Fruit fly (Drosophila melanogaster) whole organism, embryonic: ENCODE data around the gene Pdxk.
A peak's percentile ranks its signal among the peaks of the same experiment; 100 is the strongest.

ENCODE experiments used
- Abd-B ChIP-seq: fragments of 200-800 bp; sonication (Bioruptor generic); optimal IDR thresholded peaks from 2 replicates; lab custom pipeline; 2018; ENCODE audit warnings: missing biosample characterization, mild to moderate bottlenecking, missing genetic modification characterization, moderate library complexity
- Bgb ChIP-seq: fragments of 200-800 bp; sonication (Bioruptor generic); IDR thresholded peaks from 2 replicates; pipeline ENCODE4 v1.3.6; 2022; ENCODE audit warnings: missing biosample characterization, missing genetic modification characterization; ENCODE audit not compliant: partially characterized antibody
- CG12659 ChIP-seq: fragments of 200-800 bp; sonication (Bioruptor generic); optimal IDR thresholded peaks from 3 replicates; lab custom pipeline; 2017; ENCODE audit warnings: mild to moderate bottlenecking, missing biosample characterization, missing genetic modification reagents, missing genetic modification characterization
- CG15479 ChIP-seq: fragments of 200-800 bp; sonication (Bioruptor generic); optimal IDR thresholded peaks from 3 replicates; lab custom pipeline; 2019; ENCODE audit warnings: missing biosample characterization, mild to moderate bottlenecking, missing genetic modification characterization, moderate library complexity
- CG15601 ChIP-seq: fragments of 200-800 bp; sonication (Bioruptor generic); optimal IDR thresholded peaks from 3 replicates; lab custom pipeline; 2019; ENCODE audit warnings: missing biosample characterization, mild to moderate bottlenecking, missing genetic modification characterization, moderate library complexity
- CG16815 ChIP-seq: fragments of 200-800 bp; sonication (Bioruptor generic); optimal IDR thresholded peaks from 3 replicates; lab custom pipeline; 2017; ENCODE audit warnings: missing biosample characterization, mild to moderate bottlenecking, missing genetic modification characterization
- CG2129 ChIP-seq: fragments of 200-800 bp; sonication (Bioruptor generic); IDR thresholded peaks from 2 replicates; pipeline ENCODE4 v1.3.6; 2022; ENCODE audit warnings: missing biosample characterization, missing genetic modification characterization; ENCODE audit not compliant: partially characterized antibody
- CG2202 ChIP-seq: fragments of 200-800 bp; sonication (Bioruptor generic); optimal IDR thresholded peaks from 2 replicates; lab custom pipeline; 2018; ENCODE audit warnings: missing biosample characterization, mild to moderate bottlenecking, missing genetic modification characterization
- CG34224 ChIP-seq: fragments of 200-800 bp; sonication (Bioruptor generic); IDR thresholded peaks from 3 replicates; pipeline ENCODE4 v1.3.6; 2022; ENCODE audit warnings: missing biosample characterization, missing genetic modification characterization; ENCODE audit not compliant: partially characterized antibody
- CG3726 ChIP-seq: fragments of 200-800 bp; sonication (Bioruptor generic); IDR thresholded peaks from 3 replicates; pipeline ENCODE4, ENCODE4 v1.3.6; 2022; ENCODE audit warnings: missing biosample characterization, missing genetic modification characterization
- CG4424 ChIP-seq: fragments of 200-800 bp; sonication (Bioruptor generic); optimal IDR thresholded peaks from 3 replicates; lab custom pipeline; 2016; ENCODE audit warnings: missing biosample characterization, missing genetic modification characterization
- CG5953 ChIP-seq: fragments of 200-800 bp; sonication (Bioruptor generic); IDR thresholded peaks from 2 replicates; pipeline ENCODE4 v1.3.6; 2022; ENCODE audit warnings: missing biosample characterization, missing genetic modification characterization
- CG6765 ChIP-seq: fragments of 200-800 bp; sonication (Bioruptor generic); optimal IDR thresholded peaks from 3 replicates; lab custom pipeline; 2017; ENCODE audit warnings: missing biosample characterization, mild to moderate bottlenecking, missing genetic modification characterization
- CG7556 ChIP-seq: fragments of 200-800 bp; sonication (Bioruptor generic); optimal IDR thresholded peaks from 2 replicates; lab custom pipeline; 2017; ENCODE audit warnings: missing biosample characterization, mild to moderate bottlenecking, missing genetic modification characterization
- CG7963 ChIP-seq: fragments of 200-800 bp; sonication (Bioruptor generic); IDR thresholded peaks from 3 replicates; pipeline ENCODE4 v1.3.6; 2022; ENCODE audit warnings: missing biosample characterization, missing genetic modification characterization; ENCODE audit not compliant: partially characterized antibody
- CG8089 ChIP-seq: fragments of 200-800 bp; sonication (Bioruptor generic); optimal IDR thresholded peaks from 3 replicates; lab custom pipeline; 2016; ENCODE audit warnings: missing biosample characterization, missing genetic modification characterization
- CG8924 ChIP-seq: fragments of 200-800 bp; optimal IDR thresholded peaks from 3 replicates; lab custom pipeline; 2019; ENCODE audit warnings: missing biosample characterization, mild to moderate bottlenecking, missing genetic modification characterization, moderate library complexity
- CG9609 ChIP-seq: fragments of 200-800 bp; sonication (Bioruptor generic); optimal IDR thresholded peaks from 3 replicates; lab custom pipeline; 2016; ENCODE audit warnings: missing biosample characterization, missing genetic modification characterization
- CkIIα-i1 ChIP-seq: fragments of 200-800 bp; sonication (Bioruptor generic); IDR thresholded peaks from 2 replicates; pipeline ENCODE4 v1.3.6; 2022; ENCODE audit warnings: missing biosample characterization, missing genetic modification characterization
- CrebB ChIP-seq: fragments of 200-800 bp; sonication (Bioruptor generic); optimal IDR thresholded peaks from 3 replicates; lab custom pipeline; 2018; ENCODE audit warnings: missing biosample characterization, mild to moderate bottlenecking, missing genetic modification characterization
- Dfd ChIP-seq, 2 experiments: fragments of >200 bp; optimal IDR thresholded peaks; 2 replicates each; lab custom pipeline; 2017; ENCODE audit warnings: missing biosample characterization in 2 of 2, missing genetic modification characterization in 2 of 2
- Doc2 ChIP-seq: fragments of 200-800 bp; sonication (Bioruptor generic); IDR thresholded peaks from 2 replicates; pipeline ENCODE4 v1.3.6; 2022; ENCODE audit warnings: missing biosample characterization, missing genetic modification characterization
- E2f2 ChIP-seq: fragments of 200-800 bp; sonication (Bioruptor generic); IDR thresholded peaks from 2 replicates; pipeline ENCODE4 v1.3.6; 2022; ENCODE audit warnings: missing biosample characterization, missing genetic modification characterization
- Eip74EF ChIP-seq, 2 experiments: fragments of 200-800 bp in 1 of 2; fragments of >200 bp in 1 of 2; sonication (Bioruptor generic) in 1 of 2; optimal IDR thresholded peaks; 2 replicates each; lab custom pipeline; 2017 to 2019; ENCODE audit warnings: missing biosample characterization in 2 of 2, missing genetic modification characterization in 2 of 2, mild to moderate bottlenecking in 1 of 2, moderate library complexity in 1 of 2
- Ets97D ChIP-seq: fragments of 200-800 bp; sonication (Bioruptor generic); optimal IDR thresholded peaks from 3 replicates; lab custom pipeline; 2016; ENCODE audit warnings: missing biosample characterization, missing genetic modification characterization
- Gsc ChIP-seq: fragments of 200-800 bp; sonication (Bioruptor generic); IDR thresholded peaks from 2 replicates; pipeline ENCODE4 v1.3.6; 2022; ENCODE audit warnings: missing biosample characterization, missing genetic modification characterization
- HLHmδ ChIP-seq: fragments of 200-800 bp; sonication (Bioruptor generic); optimal IDR thresholded peaks from 2 replicates; lab custom pipeline; 2018; ENCODE audit warnings: missing biosample characterization, mild to moderate bottlenecking, missing genetic modification characterization, moderate library complexity
- NC2β ChIP-seq: fragments of 200-800 bp; sonication (Bioruptor generic); optimal IDR thresholded peaks from 2 replicates; lab custom pipeline; 2016; ENCODE audit warnings: missing biosample characterization, missing genetic modification characterization
- Ptx1 ChIP-seq: fragments of 200-800 bp; sonication (Bioruptor generic); IDR thresholded peaks from 2 replicates; pipeline ENCODE4 v1.3.6; 2022; ENCODE audit warnings: missing biosample characterization, missing genetic modification characterization
- aop ChIP-seq: fragments of 200-800 bp; sonication (Bioruptor generic); IDR thresholded peaks from 2 replicates; pipeline ENCODE4 v1.3.6; 2022; ENCODE audit warnings: missing biosample characterization, missing genetic modification characterization
- ase ChIP-seq: fragments of 200-800 bp; sonication (Bioruptor generic); IDR thresholded peaks from 3 replicates; pipeline ENCODE4 v1.3.6; 2022; ENCODE audit warnings: missing biosample characterization, missing genetic modification characterization
- ato ChIP-seq: fragments of 200-800 bp; sonication (Bioruptor generic); IDR thresholded peaks from 2 replicates; pipeline ENCODE4 v1.3.6; 2022; ENCODE audit warnings: missing biosample characterization, missing genetic modification characterization; ENCODE audit not compliant: partially characterized antibody
- bowl ChIP-seq: fragments of 200-800 bp; sonication (Bioruptor generic); IDR thresholded peaks from 2 replicates; pipeline ENCODE4 v1.3.6; 2022; ENCODE audit warnings: missing biosample characterization, missing genetic modification characterization
- caup ChIP-seq: fragments of 200-800 bp; sonication (Bioruptor generic); optimal IDR thresholded peaks from 3 replicates; lab custom pipeline; 2017; ENCODE audit warnings: missing biosample characterization, mild to moderate bottlenecking, missing genetic modification characterization, moderate library complexity; ENCODE audit not compliant: severe bottlenecking
- chn ChIP-seq: fragments of 200-800 bp; sonication (Bioruptor generic); optimal IDR thresholded peaks from 2 replicates; lab custom pipeline; 2016; ENCODE audit warnings: missing biosample characterization, missing genetic modification characterization
- danr ChIP-seq: fragments of 200-800 bp; sonication (Bioruptor generic); IDR thresholded peaks from 2 replicates; pipeline ENCODE4 v1.3.6; 2022; ENCODE audit warnings: missing biosample characterization, missing genetic modification characterization
- eve ChIP-seq, 2 experiments: fragments of >200 bp; optimal IDR thresholded peaks; 2 replicates each; lab custom pipeline; 2017; ENCODE audit warnings: missing biosample characterization in 2 of 2, missing genetic modification characterization in 2 of 2
- fd96Cb ChIP-seq: fragments of 200-800 bp; sonication (Bioruptor generic); optimal IDR thresholded peaks from 2 replicates; lab custom pipeline; 2018; ENCODE audit warnings: missing biosample characterization, mild to moderate bottlenecking, missing genetic modification characterization, moderate library complexity
- gsb-n ChIP-seq: fragments of 200-800 bp; sonication (Bioruptor generic); optimal IDR thresholded peaks from 3 replicates; lab custom pipeline; 2018; ENCODE audit warnings: missing biosample characterization, mild to moderate bottlenecking, missing genetic modification characterization
- lab ChIP-seq: fragments of 200-800 bp; sonication (Bioruptor generic); optimal IDR thresholded peaks from 3 replicates; lab custom pipeline; 2017; ENCODE audit warnings: missing biosample characterization, missing genetic modification characterization, mild to moderate bottlenecking, moderate library complexity, missing genetic modification reagents
- mirr ChIP-seq: fragments of 200-800 bp; sonication (Bioruptor generic); optimal IDR thresholded peaks from 3 replicates; lab custom pipeline; 2018; ENCODE audit warnings: missing biosample characterization, mild to moderate bottlenecking, missing genetic modification characterization
- mld ChIP-seq: fragments of 200-800 bp; sonication (Bioruptor generic); IDR thresholded peaks from 3 replicates; pipeline ENCODE4 v1.3.6; 2022; ENCODE audit warnings: missing biosample characterization, missing genetic modification characterization; ENCODE audit not compliant: partially characterized antibody
- nau ChIP-seq: fragments of 200-800 bp; sonication (Bioruptor generic); optimal IDR thresholded peaks from 3 replicates; lab custom pipeline; 2017; ENCODE audit warnings: missing biosample characterization, mild to moderate bottlenecking, missing genetic modification characterization, missing genetic modification reagents
- phol ChIP-seq: fragments of 200-800 bp; sonication (Bioruptor generic); optimal IDR thresholded peaks from 3 replicates; lab custom pipeline; 2018; ENCODE audit warnings: missing biosample characterization, mild to moderate bottlenecking, missing genetic modification characterization, moderate library complexity
- pum ChIP-seq: fragments of 200-800 bp; sonication (Bioruptor generic); optimal IDR thresholded peaks from 2 replicates; lab custom pipeline; 2016; ENCODE audit warnings: missing biosample characterization, missing genetic modification characterization
- salm ChIP-seq: fragments of 200-800 bp; sonication (Bioruptor generic); optimal IDR thresholded peaks from 2 replicates; lab custom pipeline; 2018; ENCODE audit warnings: missing biosample characterization, mild to moderate bottlenecking, missing genetic modification characterization
- toy ChIP-seq: fragments of 200-800 bp; sonication (Bioruptor generic); IDR thresholded peaks from 2 replicates; pipeline ENCODE4 v1.3.6; 2022; ENCODE audit warnings: missing biosample characterization, missing genetic modification characterization
- trem ChIP-seq: fragments of 200-800 bp; optimal IDR thresholded peaks from 3 replicates; lab custom pipeline; 2019; ENCODE audit warnings: missing biosample characterization, mild to moderate bottlenecking, missing genetic modification characterization, moderate library complexity
- ttk ChIP-seq: fragments of 200-800 bp; sonication (Bioruptor generic); IDR thresholded peaks from 2 replicates; pipeline ENCODE4 v2.1.2; 2022; ENCODE audit warnings: missing biosample characterization, missing genetic modification characterization
- tup ChIP-seq: fragments of 200-800 bp; sonication (Bioruptor generic); optimal IDR thresholded peaks from 2 replicates; lab custom pipeline; 2016; ENCODE audit warnings: missing biosample characterization, mild to moderate bottlenecking, missing genetic modification characterization, moderate library complexity
- unpg ChIP-seq: fragments of 200-800 bp; sonication (Bioruptor generic); optimal IDR thresholded peaks from 3 replicates; lab custom pipeline; 2018; ENCODE audit warnings: missing biosample characterization, mild to moderate bottlenecking, missing genetic modification characterization, moderate library complexity

Gene Pdxk

dm6 chr3L:9358713-9359040 is 1.4 kb upstream of the Pdxk start, which contains the start of the genes UGP and Svip (continued):
- TF ChIP-seq chn (GFP tag; lab: Kevin White, UChicago) (no peak), trem (tag; lab: Kevin White, UChicago) (no peak), CrebB (tag; lab: Kevin White, UChicago) (no peak), phol (tag; lab: Kevin White, UChicago) (no peak), fd96Cb (tag; lab: Kevin White, UChicago) (no peak), eve (GFP tag; optimal IDR thresholded peaks at IDR 0.05; lab: Kevin White, UChicago) (no peak), toy (GFP tag; lab: Robert Waterston, UW) (no peak), CG9609 (GFP tag; lab: Kevin White, UChicago) (no peak), Gsc (GFP tag; lab: Robert Waterston, UW) (no peak), pum (GFP tag; lab: Kevin White, UChicago) (no peak), CG2129 (no peak), ttk (GFP tag; lab: Robert Waterston, UW) (no peak), nau (GFP tag; lab: Kevin White, UChicago) (no peak), NC2β (no peak), ato (no peak), aop (no peak), Dfd (GFP tag; optimal IDR thresholded peaks at IDR 0.05; lab: Kevin White, UChicago) (no peak), Doc2 (GFP tag; lab: Robert Waterston, UW) (no peak), lab (GFP tag; lab: Kevin White, UChicago) (no peak), E2f2 (GFP tag; lab: Robert Waterston, UW) (peak; percentile 30; the same call in 1 of the 2 replicates), CG5953 (GFP tag; lab: Robert Waterston, UW) (no peak), tup (GFP tag; lab: Kevin White, UChicago) (no peak), Abd-B (GFP tag; lab: Kevin White, UChicago) (no peak), Ets97D (peak; percentile 3), ase (GFP tag; lab: Robert Waterston, UW) (no peak), CG15479 (no peak), HLHmδ (GFP tag; lab: Kevin White, UChicago) (no peak), CG16815 (GFP tag; lab: Kevin White, UChicago) (no peak), Ptx1 (GFP tag; lab: Robert Waterston, UW) (no peak), CG34224 (0 out of 3 replicates have a peak, but pooled peaks have one; percentile 15), mld (GFP tag; lab: Robert Waterston, UW) (no peak), CG7963 (GFP tag; lab: Robert Waterston, UW) (no peak), mirr (GFP tag; lab: Kevin White, UChicago) (no peak), danr (GFP tag; lab: Robert Waterston, UW) (no peak), CG15601 (tag; lab: Kevin White, UChicago) (peak; percentile 29), unpg (GFP tag; lab: Kevin White, UChicago) (no peak), CG3726 (GFP tag; lab: Robert Waterston, UW) (no peak), CG8089 (no peak), Eip74EF (GFP tag; optimal IDR thresholded peaks at IDR 0.05; lab: Kevin White, UChicago) (no peak), CkIIα-i1 (GFP tag; lab: Robert Waterston, UW) (no peak), Bgb (no peak), CG7556 (no peak), CG12659 (GFP tag; lab: Kevin White, UChicago) (peak; percentile 17), caup (GFP tag; lab: Kevin White, UChicago) (no peak), CG2202 (tag; lab: Kevin White, UChicago) (no peak), salm (no peak), bowl (no peak), gsb-n (peak; percentile 45), CG4424 (no peak), CG8924 (tag; lab: Kevin White, UChicago) (peak; percentile 44), CG6765 (no peak)
